Worm (Caenorhabditis elegans): ENCODE measurements around the gene ZK1037.6.
"Not testable (repeated sequence)": the region's sequence is repeated elsewhere in the genome, so short reads cannot be mapped to it uniquely, and the experiment has no call there.

DNA sequence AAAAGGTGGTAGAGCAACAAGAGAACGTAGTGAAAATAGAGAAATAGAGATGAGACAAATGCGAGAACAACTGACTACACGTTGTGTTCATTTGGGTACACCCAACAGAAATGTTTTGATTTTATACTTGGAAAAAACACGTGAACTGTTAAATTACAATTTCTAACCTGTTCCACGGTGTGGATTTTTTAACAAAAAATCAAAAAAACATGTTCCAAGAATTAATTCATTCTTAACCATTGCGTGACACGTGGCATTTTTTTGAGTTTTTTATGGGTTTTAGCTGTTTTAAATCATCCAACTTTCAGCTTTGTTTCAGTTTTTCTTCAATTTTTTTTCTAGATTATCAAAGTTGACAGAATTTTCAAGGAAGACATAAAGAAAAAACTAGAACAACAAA, 33.8 kb upstream of the ZK1037.6 start, which contains the start of gene ech-1.1:
- TF ChIP-seq snpc-4, tlp-1, vab-15, nhr-11, egl-27, hlh-4 (tag; optimal IDR thresholded peaks at IDR 0.05): not testable (repeated sequence)
